Fruit fly (Drosophila melanogaster): ENCODE results near the gene ppk31.

DNA sequence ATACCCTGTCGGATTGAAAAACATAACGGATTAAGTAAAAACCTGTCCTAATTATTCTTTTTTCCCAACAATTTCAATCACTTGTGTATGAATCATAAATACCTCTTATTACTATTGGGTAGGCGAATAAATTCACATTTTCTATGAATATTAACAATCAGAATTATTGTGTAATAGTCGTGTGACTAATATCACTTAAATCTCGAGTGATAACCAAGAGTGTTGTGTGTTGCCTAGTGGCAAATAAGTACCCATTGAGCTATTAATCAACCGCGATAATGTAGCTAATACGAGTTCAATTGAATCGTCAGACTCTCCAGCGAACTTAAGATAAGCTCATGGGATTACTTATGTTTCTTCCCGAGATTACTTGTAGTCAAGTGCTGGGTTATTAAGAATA is 3.1 kb upstream of the ppk31 start:
- TF ChIP-seq woc (GFP tag; optimal IDR thresholded peaks at IDR 0.05) (no peak), Dfd (GFP tag; optimal IDR thresholded peaks at IDR 0.05) (no peak), HLH106 (tag; optimal IDR thresholded peaks at IDR 0.05) (no peak), lola (GFP tag; optimal IDR thresholded peaks at IDR 0.05) (no peak), N (GFP tag; optimal IDR thresholded peaks at IDR 0.05) (no peak), foxo (GFP tag; optimal IDR thresholded peaks at IDR 0.05) (no peak), dmrt93B (GFP tag; optimal IDR thresholded peaks at IDR 0.05) (no peak), brk (GFP tag; optimal IDR thresholded peaks at IDR 0.05) (no peak)

Measured in whole organism, wandering third instar larva.